Fruit fly (Drosophila melanogaster) whole organism, embryonic: Measurements from ENCODE around the gene dyl.

Source experiments
- Atf-2 ChIP-seq: fragments of 200-800 bp; sonication (Bioruptor generic); optimal IDR thresholded peaks from 2 replicates; lab custom pipeline; 2016; ENCODE audit warnings: missing biosample characterization, missing genetic modification characterization
- Atf6 ChIP-seq: fragments of 200-800 bp; sonication (Bioruptor generic); IDR thresholded peaks from 2 replicates; pipeline ENCODE4 v1.3.6; 2022; ENCODE audit warnings: missing biosample characterization, missing genetic modification characterization
- CG11085 ChIP-seq: fragments of 200-800 bp; sonication (Bioruptor generic); IDR thresholded peaks from 2 replicates; pipeline ENCODE4 v1.3.6; 2022; ENCODE audit warnings: missing biosample characterization, missing genetic modification characterization
- CG11398 ChIP-seq: fragments of 200-800 bp; sonication (Bioruptor generic); optimal IDR thresholded peaks from 2 replicates; lab custom pipeline; 2016; ENCODE audit warnings: missing biosample characterization, missing genetic modification characterization
- CG12155 ChIP-seq: fragments of 200-800 bp; sonication (Bioruptor generic); optimal IDR thresholded peaks from 3 replicates; lab custom pipeline; 2016; ENCODE audit warnings: missing biosample characterization, missing genetic modification characterization
- CG13775 ChIP-seq: fragments of 200-800 bp; sonication (Bioruptor generic); optimal IDR thresholded peaks from 3 replicates; lab custom pipeline; 2017; ENCODE audit warnings: missing biosample characterization, mild to moderate bottlenecking, missing genetic modification characterization
- CG17568 ChIP-seq: fragments of 200-800 bp; sonication (Bioruptor generic); optimal IDR thresholded peaks from 2 replicates; lab custom pipeline; 2018; ENCODE audit warnings: missing biosample characterization, mild to moderate bottlenecking, missing genetic modification characterization, moderate library complexity
- CG17829 ChIP-seq: fragments of 200-800 bp; optimal IDR thresholded peaks from 2 replicates; lab custom pipeline; 2019; ENCODE audit warnings: missing biosample characterization, mild to moderate bottlenecking, missing genetic modification characterization, moderate library complexity
- CG2116 ChIP-seq: fragments of 200-800 bp; sonication (Bioruptor generic); optimal IDR thresholded peaks from 3 replicates; lab custom pipeline; 2018; ENCODE audit warnings: missing biosample characterization, mild to moderate bottlenecking, missing genetic modification characterization
- CG2678 ChIP-seq: fragments of 200-800 bp; sonication (Bioruptor generic); optimal IDR thresholded peaks from 3 replicates; lab custom pipeline; 2019; ENCODE audit warnings: missing biosample characterization, mild to moderate bottlenecking, missing genetic modification characterization, moderate library complexity
- CG2712 ChIP-seq: fragments of 200-800 bp; optimal IDR thresholded peaks from 3 replicates; lab custom pipeline; 2019; ENCODE audit warnings: missing biosample characterization, mild to moderate bottlenecking, missing genetic modification characterization, moderate library complexity
- CG30020 ChIP-seq: fragments of 200-800 bp; optimal IDR thresholded peaks from 2 replicates; lab custom pipeline; 2019; ENCODE audit warnings: missing biosample characterization, mild to moderate bottlenecking, missing genetic modification characterization, moderate library complexity
- CG32767 ChIP-seq: fragments of 200-800 bp; sonication (Bioruptor generic); IDR thresholded peaks from 2 replicates; pipeline ENCODE4 v1.3.6; 2022; ENCODE audit warnings: missing biosample characterization, missing genetic modification characterization
- CG34422 ChIP-seq: fragments of 200-800 bp; sonication (Bioruptor generic); IDR thresholded peaks from 3 replicates; pipeline ENCODE4 v1.3.6; 2022; ENCODE audit warnings: missing biosample characterization, missing genetic modification characterization
- CG4617 ChIP-seq: fragments of 200-800 bp; sonication (Bioruptor generic); optimal IDR thresholded peaks from 3 replicates; lab custom pipeline; 2016; ENCODE audit warnings: missing biosample characterization, missing genetic modification characterization, borderline replicate concordance
- CG4854 ChIP-seq: fragments of 200-800 bp; sonication (Bioruptor generic); optimal IDR thresholded peaks from 2 replicates; lab custom pipeline; 2016; ENCODE audit warnings: missing biosample characterization, missing genetic modification characterization, inconsistent platforms
- CG6272 ChIP-seq: fragments of 200-800 bp; sonication (Bioruptor generic); IDR thresholded peaks from 2 replicates; pipeline ENCODE4 v1.3.6; 2022; ENCODE audit warnings: missing biosample characterization, missing genetic modification characterization
- CG6765 ChIP-seq: fragments of 200-800 bp; sonication (Bioruptor generic); optimal IDR thresholded peaks from 3 replicates; lab custom pipeline; 2017; ENCODE audit warnings: missing biosample characterization, mild to moderate bottlenecking, missing genetic modification characterization
- CG7357 ChIP-seq: fragments of 200-800 bp; sonication (Bioruptor generic); IDR thresholded peaks from 3 replicates; pipeline ENCODE4 v1.3.6; 2022; ENCODE audit warnings: missing biosample characterization, missing genetic modification characterization
- CG7963 ChIP-seq: fragments of 200-800 bp; sonication (Bioruptor generic); IDR thresholded peaks from 3 replicates; pipeline ENCODE4 v1.3.6; 2022; ENCODE audit warnings: missing biosample characterization, missing genetic modification characterization; ENCODE audit not compliant: partially characterized antibody
- CG8924 ChIP-seq: fragments of 200-800 bp; optimal IDR thresholded peaks from 3 replicates; lab custom pipeline; 2019; ENCODE audit warnings: missing biosample characterization, mild to moderate bottlenecking, missing genetic modification characterization, moderate library complexity
- Dll ChIP-seq: fragments of 200-800 bp; sonication (Bioruptor generic); IDR thresholded peaks from 4 replicates; pipeline ENCODE4 v1.3.6; 2022; ENCODE audit warnings: missing biosample characterization, missing genetic modification characterization; ENCODE audit not compliant: partially characterized antibody
- Doc3 ChIP-seq: fragments of 200-800 bp; sonication (Bioruptor generic); IDR thresholded peaks from 3 replicates; pipeline ENCODE4 v1.3.6; 2022; ENCODE audit warnings: missing biosample characterization, missing genetic modification characterization; ENCODE audit not compliant: partially characterized antibody
- E2f1 ChIP-seq: fragments of 200-800 bp; sonication (Bioruptor generic); IDR thresholded peaks from 2 replicates; pipeline ENCODE4 v1.3.6; 2022; ENCODE audit warnings: missing biosample characterization, missing genetic modification characterization
- GATAe ChIP-seq: fragments of 200-800 bp; sonication (Bioruptor generic); conservative IDR thresholded peaks from 2 replicates; pipeline ENCODE4 v1.3.6; 2022; ENCODE audit warnings: missing biosample characterization, missing genetic modification characterization
- Hr78 ChIP-seq, 2 experiments: fragments of 200-800 bp in 1 of 2; fragments of >200 bp in 1 of 2; sonication (Bioruptor generic) in 1 of 2; optimal IDR thresholded peaks; 2 replicates each; lab custom pipeline; 2017 to 2019; ENCODE audit warnings: missing biosample characterization in 2 of 2, missing genetic modification characterization in 2 of 2, mild to moderate bottlenecking in 1 of 2, moderate library complexity in 1 of 2
- Mes4 ChIP-seq: fragments of 200-800 bp; sonication (Bioruptor generic); optimal IDR thresholded peaks from 2 replicates; lab custom pipeline; 2016; ENCODE audit warnings: missing biosample characterization, missing genetic modification characterization
- NC2β ChIP-seq: fragments of 200-800 bp; sonication (Bioruptor generic); optimal IDR thresholded peaks from 2 replicates; lab custom pipeline; 2016; ENCODE audit warnings: missing biosample characterization, missing genetic modification characterization
- Nf-YA ChIP-seq: fragments of 200-800 bp; sonication (Bioruptor generic); IDR thresholded peaks from 2 replicates; pipeline ENCODE4 v1.3.6; 2022; ENCODE audit warnings: missing biosample characterization, missing genetic modification characterization
- Oli ChIP-seq: fragments of 200-800 bp; sonication (Bioruptor generic); optimal IDR thresholded peaks from 2 replicates; lab custom pipeline; 2018; ENCODE audit warnings: missing biosample characterization, mild to moderate bottlenecking, missing genetic modification characterization, moderate library complexity
- Ptx1 ChIP-seq: fragments of 200-800 bp; sonication (Bioruptor generic); IDR thresholded peaks from 2 replicates; pipeline ENCODE4 v1.3.6; 2022; ENCODE audit warnings: missing biosample characterization, missing genetic modification characterization
- aop ChIP-seq: fragments of 200-800 bp; sonication (Bioruptor generic); IDR thresholded peaks from 2 replicates; pipeline ENCODE4 v1.3.6; 2022; ENCODE audit warnings: missing biosample characterization, missing genetic modification characterization
- ara ChIP-seq: fragments of 200-800 bp; sonication (Bioruptor generic); IDR thresholded peaks from 2 replicates; pipeline ENCODE4 v1.3.6; 2022; ENCODE audit warnings: missing biosample characterization, missing genetic modification characterization
- bsh ChIP-seq, 2 experiments: fragments of 200-800 bp; sonication (Bioruptor generic); optimal IDR thresholded peaks; 2 replicates each; lab custom pipeline; 2017 to 2018; ENCODE audit warnings: mild to moderate bottlenecking in 2 of 2, missing biosample characterization in 2 of 2, missing genetic modification characterization in 2 of 2, moderate library complexity in 1 of 2
- cato ChIP-seq: fragments of 200-800 bp; sonication (Bioruptor generic); optimal IDR thresholded peaks from 2 replicates; lab custom pipeline; 2016; ENCODE audit warnings: missing biosample characterization, missing genetic modification characterization, borderline replicate concordance
- crol ChIP-seq: fragments of 200-800 bp; sonication (Bioruptor generic); IDR thresholded peaks from 2 replicates; pipeline ENCODE4 v1.3.6; 2022; ENCODE audit warnings: missing biosample characterization, missing genetic modification characterization
- emc ChIP-seq: fragments of 200-800 bp; sonication (Bioruptor generic); optimal IDR thresholded peaks from 2 replicates; lab custom pipeline; 2016; ENCODE audit warnings: missing biosample characterization, missing genetic modification characterization
- esg ChIP-seq: fragments of 200-800 bp; sonication (Bioruptor generic); conservative IDR thresholded peaks from 2 replicates; pipeline ENCODE4 v1.3.6; 2022; ENCODE audit warnings: missing biosample characterization, missing genetic modification characterization
- fd96Cb ChIP-seq: fragments of 200-800 bp; sonication (Bioruptor generic); optimal IDR thresholded peaks from 2 replicates; lab custom pipeline; 2018; ENCODE audit warnings: missing biosample characterization, mild to moderate bottlenecking, missing genetic modification characterization, moderate library complexity
- gsb-n ChIP-seq: fragments of 200-800 bp; sonication (Bioruptor generic); optimal IDR thresholded peaks from 3 replicates; lab custom pipeline; 2018; ENCODE audit warnings: missing biosample characterization, mild to moderate bottlenecking, missing genetic modification characterization
- insv ChIP-seq, 2 experiments: fragments of 200-800 bp; sonication (Bioruptor generic); optimal IDR thresholded peaks; 3 replicates each; lab custom pipeline; 2016 to 2018; ENCODE audit warnings: missing biosample characterization in 2 of 2, missing genetic modification characterization in 2 of 2
- pros ChIP-seq: fragments of 200-800 bp; sonication (Bioruptor generic); optimal IDR thresholded peaks from 3 replicates; lab custom pipeline; 2019; ENCODE audit warnings: missing biosample characterization, mild to moderate bottlenecking, missing genetic modification characterization, moderate library complexity
- ranshi ChIP-seq: fragments of 200-800 bp; sonication (Bioruptor generic); IDR thresholded peaks from 2 replicates; pipeline ENCODE4 v1.3.6; 2022; ENCODE audit warnings: missing biosample characterization, missing genetic modification characterization
- schlank ChIP-seq: fragments of 200-800 bp; sonication (Bioruptor generic); optimal IDR thresholded peaks from 2 replicates; lab custom pipeline; 2018; ENCODE audit warnings: missing biosample characterization, mild to moderate bottlenecking, missing genetic modification characterization
- sisA ChIP-seq: fragments of 200-800 bp; sonication (Bioruptor generic); IDR thresholded peaks from 2 replicates; pipeline ENCODE4 v1.3.6; 2022; ENCODE audit warnings: missing biosample characterization, missing genetic modification characterization
- sob ChIP-seq: fragments of 200-800 bp; sonication (Bioruptor generic); IDR thresholded peaks from 2 replicates; pipeline ENCODE4 v1.3.6; 2022; ENCODE audit warnings: missing biosample characterization, missing genetic modification characterization
- unc-4 ChIP-seq: fragments of 200-800 bp; sonication (Bioruptor generic); IDR thresholded peaks from 2 replicates; pipeline ENCODE4 v1.3.6; 2022; ENCODE audit warnings: missing biosample characterization, missing genetic modification characterization; ENCODE audit not compliant: partially characterized antibody
- vnd ChIP-seq: fragments of 200-800 bp; sonication (Bioruptor generic); IDR thresholded peaks from 3 replicates; pipeline ENCODE4 v1.3.6; 2022; ENCODE audit warnings: missing biosample characterization, missing genetic modification characterization; ENCODE audit not compliant: partially characterized antibody
- vvl ChIP-seq: fragments of 200-800 bp; sonication (Bioruptor generic); IDR thresholded peaks from 2 replicates; pipeline ENCODE4 v1.3.6; 2022; ENCODE audit warnings: missing biosample characterization, missing genetic modification characterization

The dyl gene

DNA sequence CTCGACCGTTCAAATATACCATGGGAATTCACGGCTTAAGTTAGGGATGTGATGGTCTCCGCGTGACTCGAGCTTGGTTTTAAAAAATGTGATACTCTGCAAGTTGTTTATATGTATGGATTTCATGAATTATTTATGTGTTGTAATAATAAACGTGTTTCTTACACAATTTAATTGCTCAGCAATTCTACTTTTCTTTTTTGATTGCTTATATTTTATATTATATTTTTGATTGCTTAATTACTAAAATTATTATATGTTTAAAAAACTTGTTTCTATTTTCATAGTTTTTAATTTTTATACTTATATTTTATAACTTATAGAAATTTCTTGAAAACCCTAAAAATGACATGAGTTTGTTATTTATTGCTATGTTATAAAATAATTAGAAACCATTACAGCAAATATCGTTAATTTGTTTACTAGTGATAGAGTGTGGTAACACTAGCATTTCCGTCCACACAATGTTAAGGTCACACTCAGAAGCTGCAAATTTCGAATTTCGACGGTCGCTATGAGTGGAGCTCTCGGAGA lies 53.1 kb downstream of the dyl start, which contains the start of the genes ago and CG1265 (continued):
- TF ChIP-seq CG7963 (GFP tag; lab: Robert Waterston, UW): no peak
- no peak for TF ChIP-seq pros (GFP tag; lab: Kevin White, UChicago)
- no peak for TF ChIP-seq NC2β (GFP tag; lab: Kevin White, UChicago)
- peak; percentile 34; the same call in 1 of the 2 replicates for TF ChIP-seq vvl (GFP tag; lab: Robert Waterston, UW)
- no peak for TF ChIP-seq Atf-2 (GFP tag; lab: Kevin White, UChicago)
- peak; percentile 31 for TF ChIP-seq Oli (tag; lab: Kevin White, UChicago)
- TF ChIP-seq CG17568 (GFP tag; lab: Kevin White, UChicago): no peak
- no peak for TF ChIP-seq CG6765 (GFP tag; lab: Kevin White, UChicago)
- TF ChIP-seq sisA: peak; percentile 42
- peak; percentile 15; the same call in 1 of the 2 replicates for TF ChIP-seq sob (GFP tag; lab: Robert Waterston, UW)
- TF ChIP-seq emc (GFP tag; lab: Kevin White, UChicago): no peak
- peak; percentile 47 for TF ChIP-seq CG30020 (tag; lab: Kevin White, UChicago)
- TF ChIP-seq CG4617 (GFP tag; lab: Kevin White, UChicago): no peak
- TF ChIP-seq CG2712 (tag; lab: Kevin White, UChicago): peak; percentile 69
- peak; percentile 52 for TF ChIP-seq CG17829
- TF ChIP-seq insv (GFP tag; optimal IDR thresholded peaks at IDR 0.05; lab: Kevin White, UChicago): peak in 1 of 2 experiments; percentile 30
- no peak for TF ChIP-seq Nf-YA (GFP tag; lab: Robert Waterston, UW)
- TF ChIP-seq Mes4: no peak
- TF ChIP-seq CG34422 (GFP tag; lab: Robert Waterston, UW): peak; percentile 24; the same call in 2 of the 3 replicates
- 0 out of 2 replicates have a peak, but pooled peaks have one; percentile 7 for TF ChIP-seq esg
- TF ChIP-seq Ptx1 (GFP tag; lab: Robert Waterston, UW): peak; percentile 43
- no peak for TF ChIP-seq unc-4
- TF ChIP-seq fd96Cb: peak; percentile 21
- no peak for TF ChIP-seq CG4854 (GFP tag; lab: Kevin White, UChicago)
- no peak for TF ChIP-seq Hr78 (GFP tag; optimal IDR thresholded peaks at IDR 0.05; lab: Kevin White, UChicago)
- TF ChIP-seq aop (GFP tag; lab: Robert Waterston, UW): no peak
- no peak for TF ChIP-seq cato (GFP tag; lab: Kevin White, UChicago)
- TF ChIP-seq CG11085: 0 out of 2 replicates have a peak, but pooled peaks have one; percentile 6
- TF ChIP-seq CG12155 (GFP tag; lab: Kevin White, UChicago): peak; percentile 21
- TF ChIP-seq CG13775: peak; percentile 60
- peak; percentile 58 for TF ChIP-seq CG8924
- TF ChIP-seq ara (GFP tag; lab: Robert Waterston, UW): 0 out of 2 replicates have a peak, but pooled peaks have one; percentile 31
- TF ChIP-seq CG7357 (GFP tag; lab: Robert Waterston, UW): no peak
- no peak for TF ChIP-seq GATAe (GFP tag; lab: Robert Waterston, UW)
- peak; percentile 54 for TF ChIP-seq CG2678 (tag; lab: Kevin White, UChicago)
- no peak for TF ChIP-seq CG32767 (GFP tag; lab: Robert Waterston, UW)
- TF ChIP-seq ranshi (GFP tag; lab: Robert Waterston, UW): peak; percentile 50
- no peak for TF ChIP-seq CG11398 (GFP tag; lab: Kevin White, UChicago)
- TF ChIP-seq schlank (tag; lab: Kevin White, UChicago): no peak
- TF ChIP-seq CG2116 (GFP tag; lab: Kevin White, UChicago): peak; percentile 6
- TF ChIP-seq gsb-n (tag; lab: Kevin White, UChicago): no peak
- no peak for TF ChIP-seq Atf6 (GFP tag; lab: Robert Waterston, UW)
- TF ChIP-seq crol (GFP tag; lab: Robert Waterston, UW): no peak
- peak; percentile 39; the same call in 2 of the 4 replicates for TF ChIP-seq Dll (GFP tag; lab: Robert Waterston, UW)
- TF ChIP-seq bsh (GFP tag; optimal IDR thresholded peaks at IDR 0.05; lab: Kevin White, UChicago): no peak
- TF ChIP-seq CG6272 (GFP tag; lab: Robert Waterston, UW): no peak; the same call in 1 of the 2 replicates
- peak; percentile 31; the same call in 1 of the 2 replicates for TF ChIP-seq E2f1
- no peak; the same call in 2 of the 3 replicates for TF ChIP-seq vnd (GFP tag; lab: Robert Waterston, UW)
- 0 out of 3 replicates have a peak, but pooled peaks have one; percentile 9 for TF ChIP-seq Doc3 (GFP tag; lab: Robert Waterston, UW)
